Fruit fly (Drosophila melanogaster): ENCODE data around the gene Lk.

The Lk gene

DNA sequence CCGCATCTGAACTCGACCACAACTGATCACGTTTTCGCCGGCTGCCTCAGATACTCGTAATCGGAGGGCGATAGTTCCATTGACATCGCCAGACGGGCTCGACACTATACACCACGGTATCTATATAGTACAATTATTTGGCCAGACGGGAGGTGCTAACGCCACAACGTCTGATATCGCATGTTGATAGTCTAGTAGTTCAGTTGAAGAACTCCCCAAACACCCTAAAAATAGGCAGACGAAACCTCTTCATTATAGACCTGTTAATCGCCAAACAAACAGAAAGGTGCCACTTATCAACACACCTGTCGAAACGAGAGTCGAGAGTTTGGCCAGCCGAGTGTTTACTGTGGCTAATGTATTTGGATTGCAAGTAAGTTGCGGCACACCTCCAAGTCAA is 5.5 kb downstream of the Lk start (continued):
- TF ChIP-seq cwo (GFP tag; optimal IDR thresholded peaks at IDR 0.05) (peak; percentile 85), Kr (GFP tag; optimal IDR thresholded peaks at IDR 0.05) (peak; percentile 63), exex (tag; optimal IDR thresholded peaks at IDR 0.05) (peak; percentile 86), nom (GFP tag; optimal IDR thresholded peaks at IDR 0.05) (peak; percentile 22), Xrp1 (GFP tag; IDR thresholded peaks at IDR 0.05) (peak; percentile 45; the same call in 1 of the 2 replicates), Ptx1 (GFP tag; IDR thresholded peaks at IDR 0.05) (no peak), dati (GFP tag; IDR thresholded peaks at IDR 0.05) (0 out of 2 replicates have a peak, but pooled peaks have one; percentile 9), bcd (GFP tag; optimal IDR thresholded peaks at IDR 0.05) (no peak), CG12391 (tag; optimal IDR thresholded peaks at IDR 0.05) (peak; percentile 7), CG17912 (GFP tag; optimal IDR thresholded peaks at IDR 0.05) (peak; percentile 65), grau (tag; optimal IDR thresholded peaks at IDR 0.05) (peak; percentile 88), CG31365 (tag; optimal IDR thresholded peaks at IDR 0.05) (peak; percentile 53), CG11504 (tag; optimal IDR thresholded peaks at IDR 0.05) (peak; percentile 9), CG3726 (GFP tag; IDR thresholded peaks at IDR 0.05) (no peak), lab (GFP tag; optimal IDR thresholded peaks at IDR 0.05) (peak; percentile 72), Elba2 (GFP tag; optimal IDR thresholded peaks at IDR 0.05) (no peak), wek (GFP tag; optimal IDR thresholded peaks at IDR 0.05) (peak; percentile 53), sim (GFP tag; IDR thresholded peaks at IDR 0.05) (no peak), shn (GFP tag; optimal IDR thresholded peaks at IDR 0.05) (no peak), hkb (optimal IDR thresholded peaks at IDR 0.05) (no peak), hkb (GFP tag; IDR thresholded peaks at IDR 0.05) (peak; percentile 58), sc (optimal IDR thresholded peaks at IDR 0.05) (no peak), sc (GFP tag; optimal IDR thresholded peaks at IDR 0.05) (peak; percentile 14), stc (GFP tag; IDR thresholded peaks at IDR 0.05) (peak; percentile 37; the same call in 1 of the 2 replicates), CG10209 (GFP tag; optimal IDR thresholded peaks at IDR 0.05) (peak; percentile 60), tll (GFP tag; optimal IDR thresholded peaks at IDR 0.05) (peak in 1 of 2 experiments; percentile 85), CG12219 (GFP tag; optimal IDR thresholded peaks at IDR 0.05) (peak; percentile 63), ro (GFP tag; IDR thresholded peaks at IDR 0.05) (no peak), CG13894 (tag; optimal IDR thresholded peaks at IDR 0.05) (peak; percentile 33), Pdp1 (GFP tag; optimal IDR thresholded peaks at IDR 0.05) (peak in 1 of 2 experiments; percentile 65), CG14710 (tag; optimal IDR thresholded peaks at IDR 0.05) (peak; percentile 22), CG17385 (GFP tag; optimal IDR thresholded peaks at IDR 0.05) (peak; percentile 39), CG10543 (GFP tag; optimal IDR thresholded peaks at IDR 0.05) (peak; percentile 68), CG12236 (GFP tag; optimal IDR thresholded peaks at IDR 0.05) (no peak), en (GFP tag; optimal IDR thresholded peaks at IDR 0.05) (peak; percentile 12), nau (GFP tag; optimal IDR thresholded peaks at IDR 0.05) (peak; percentile 61), Chrac-16 (GFP tag; optimal IDR thresholded peaks at IDR 0.05) (no peak), rib (GFP tag; IDR thresholded peaks at IDR 0.05) (peak; percentile 64), CG11093 (GFP tag; IDR thresholded peaks at IDR 0.05) (no peak), luna (GFP tag; optimal IDR thresholded peaks at IDR 0.05) (no peak), sens-2 (GFP tag; IDR thresholded peaks at IDR 0.05) (0 out of 2 replicates have a peak, but pooled peaks have one; percentile 9), lmd (GFP tag; IDR thresholded peaks at IDR 0.05) (no peak), inv (GFP tag; IDR thresholded peaks at IDR 0.05; ENCODE audit: partially characterized antibody) (no peak), CG6765 (GFP tag; optimal IDR thresholded peaks at IDR 0.05) (peak; percentile 55), PHDP (tag; optimal IDR thresholded peaks at IDR 0.05) (peak; percentile 4), CG12659 (GFP tag; optimal IDR thresholded peaks at IDR 0.05) (peak; percentile 42), Hey (tag; optimal IDR thresholded peaks at IDR 0.05) (peak; percentile 58), org-1 (GFP tag; optimal IDR thresholded peaks at IDR 0.05) (peak; percentile 23), CG10431 (GFP tag; optimal IDR thresholded peaks at IDR 0.05) (peak; percentile 69), CG15269 (tag; optimal IDR thresholded peaks at IDR 0.05) (peak; percentile 38)
